Fruit fly (Drosophila melanogaster): ENCODE measurements around the gene fru.

DNA sequence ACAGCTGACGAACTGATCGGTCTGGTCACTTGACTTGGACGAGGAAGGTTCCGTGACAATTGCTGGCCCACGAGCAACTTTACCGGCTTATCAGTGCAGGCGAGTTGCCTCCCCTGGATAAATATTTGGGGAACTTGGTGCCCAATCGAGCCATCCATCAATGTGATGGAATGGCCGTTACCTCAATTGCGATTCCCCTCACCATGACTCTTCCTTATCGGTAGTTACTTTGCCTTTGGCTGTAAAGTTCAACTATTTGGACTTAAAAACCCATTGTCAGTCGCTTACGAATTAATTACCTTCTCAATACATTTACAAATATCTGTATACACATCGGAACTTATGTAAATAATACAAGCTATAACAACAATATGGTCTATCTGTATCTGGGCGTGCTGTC, 155.6 kb downstream of the fru start, which contains the start of gene Vha100-4:
- TF ChIP-seq Myc (optimal IDR thresholded peaks at IDR 0.05), result no peak
- no peak for TF ChIP-seq insv (optimal IDR thresholded peaks at IDR 0.05)
- no peak for TF ChIP-seq psq (optimal IDR thresholded peaks at IDR 0.05)
